Fruit fly (Drosophila melanogaster) whole organism, adult: Measurements from ENCODE around the gene CG5346.

Experiments
- CG5204 ChIP-seq: fragments of 200-800 bp; sonication (Bioruptor generic); optimal IDR thresholded peaks from 2 replicates; lab custom pipeline; 2016; ENCODE audit warnings: missing biosample characterization, missing genetic modification characterization
- Crg-1 ChIP-seq: fragments of 200-800 bp; sonication (Bioruptor generic); optimal IDR thresholded peaks from 2 replicates; lab custom pipeline; 2016; ENCODE audit warnings: missing biosample characterization, missing genetic modification characterization
- Hr96 ChIP-seq: fragments of 200-800 bp; sonication (Bioruptor generic); optimal IDR thresholded peaks from 2 replicates; lab custom pipeline; 2016; ENCODE audit warnings: missing biosample characterization, missing genetic modification characterization
- Mnt ChIP-seq: fragments of 200-800 bp; sonication (Bioruptor generic); optimal IDR thresholded peaks from 2 replicates; lab custom pipeline; 2016; ENCODE audit warnings: missing biosample characterization, mild to moderate bottlenecking, missing genetic modification characterization
- bab1 ChIP-seq: fragments of 200-800 bp; sonication (Bioruptor generic); optimal IDR thresholded peaks from 3 replicates; lab custom pipeline; 2019; ENCODE audit warnings: missing biosample characterization, mild to moderate bottlenecking, missing genetic modification characterization, moderate library complexity
- cic ChIP-seq: fragments of 200-800 bp; sonication (Bioruptor generic); optimal IDR thresholded peaks from 2 replicates; lab custom pipeline; 2017; ENCODE audit warnings: missing biosample characterization, mild to moderate bottlenecking, missing genetic modification characterization, moderate library complexity
- cnc ChIP-seq, 2 experiments: fragments of >200 bp; optimal IDR thresholded peaks; 2 replicates each; lab custom pipeline; 2017
- ovo ChIP-seq: fragments of 200-800 bp; sonication (Bioruptor generic); optimal IDR thresholded peaks from 2 replicates; lab custom pipeline; 2016; ENCODE audit warnings: missing biosample characterization, missing genetic modification characterization
- pad ChIP-seq: fragments of 200-800 bp; sonication (Bioruptor generic); optimal IDR thresholded peaks from 3 replicates; lab custom pipeline; 2017; ENCODE audit warnings: missing biosample characterization, missing genetic modification characterization, mild to moderate bottlenecking, moderate library complexity, missing genetic modification reagents

dm6 chr3R:22564707-22565106 lies 36.2 kb upstream of the CG5346 start:
- TF ChIP-seq pad (GFP tag; lab: Kevin White, UChicago) (no peak), Hr96 (GFP tag; lab: Kevin White, UChicago) (no peak), CG5204 (no peak), Mnt (no peak), bab1 (GFP tag; lab: Kevin White, UChicago) (no peak), Crg-1 (GFP tag; lab: Kevin White, UChicago) (no peak), ovo (GFP tag; lab: Kevin White, UChicago) (no peak), cnc (optimal IDR thresholded peaks at IDR 0.05; lab: Kevin White, UChicago) (no peak), cic (GFP tag; lab: Kevin White, UChicago) (no peak)
